Fruit fly (Drosophila melanogaster): ENCODE results near the gene CG13295.

DNA sequence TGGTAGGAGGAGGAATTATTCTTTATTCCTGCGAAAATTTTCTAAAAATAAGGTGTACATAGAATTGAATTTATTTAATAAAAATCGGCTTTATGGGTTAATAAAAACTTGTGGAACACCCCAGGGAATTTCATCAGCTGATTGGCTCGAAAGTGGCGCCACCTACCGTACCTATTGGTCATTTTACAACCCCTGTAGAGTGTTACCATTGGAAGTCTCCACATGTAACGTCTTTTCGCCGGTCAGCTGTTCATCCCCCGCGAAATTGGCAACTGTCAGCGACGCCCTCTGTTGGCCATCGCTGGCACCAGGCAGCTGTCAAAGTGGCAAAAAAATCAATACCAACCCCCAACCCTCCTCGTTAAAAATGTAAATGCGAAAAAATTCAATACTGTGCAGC is 7.5 kb upstream of the CG13295 start, which contains the start of gene CG13293:
- no peak for TF ChIP-seq ro (GFP tag; IDR thresholded peaks at IDR 0.05)
- TF ChIP-seq caup (GFP tag; optimal IDR thresholded peaks at IDR 0.05; ENCODE audit: severe bottlenecking): no peak
- TF ChIP-seq kay (GFP tag; optimal IDR thresholded peaks at IDR 0.05): no peak
- no peak for TF ChIP-seq CG1024 (GFP tag; IDR thresholded peaks at IDR 0.05)
- TF ChIP-seq CG7987 (GFP tag; optimal IDR thresholded peaks at IDR 0.05): no peak
- TF ChIP-seq CG8388 (GFP tag; optimal IDR thresholded peaks at IDR 0.05): no peak
- peak; percentile 63 for TF ChIP-seq pzg (GFP tag; optimal IDR thresholded peaks at IDR 0.05)
- TF ChIP-seq bbx (GFP tag; IDR thresholded peaks at IDR 0.05; ENCODE audit: partially characterized antibody): no peak
- TF ChIP-seq grn (GFP tag; optimal IDR thresholded peaks at IDR 0.05): no peak
- TF ChIP-seq CrebB (tag; optimal IDR thresholded peaks at IDR 0.05): no peak
- 0 out of 2 replicates have a peak, but pooled peaks have one; percentile 14 for TF ChIP-seq Dref (GFP tag; IDR thresholded peaks at IDR 0.05)
- TF ChIP-seq ab (GFP tag; optimal IDR thresholded peaks at IDR 0.05): no peak
- no peak for TF ChIP-seq CG2199 (GFP tag; IDR thresholded peaks at IDR 0.05)
